Fruit fly (Drosophila melanogaster) whole organism, prepupa: Measurements from ENCODE around the gene xit.

ENCODE experiments used
- Blimp-1 ChIP-seq: fragments of 200-800 bp; sonication (Bioruptor generic); optimal IDR thresholded peaks from 3 replicates; lab custom pipeline; 2017; ENCODE audit warnings: missing biosample characterization, missing genetic modification characterization, mild to moderate bottlenecking, moderate library complexity, missing genetic modification reagents
- CG10669 ChIP-seq: fragments of 200-800 bp; sonication (Bioruptor generic); optimal IDR thresholded peaks from 3 replicates; lab custom pipeline; 2018; ENCODE audit warnings: missing biosample characterization, mild to moderate bottlenecking, missing genetic modification characterization, moderate library complexity
- CG11902 ChIP-seq: fragments of 200-800 bp; sonication (Bioruptor generic); optimal IDR thresholded peaks from 3 replicates; lab custom pipeline; 2016; ENCODE audit warnings: missing biosample characterization, missing genetic modification characterization
- CG15336 ChIP-seq: fragments of 200-800 bp; sonication (Bioruptor generic); IDR thresholded peaks from 2 replicates; pipeline ENCODE4 v1.3.6; 2022; ENCODE audit warnings: missing biosample characterization, missing genetic modification characterization
- CG1621 ChIP-seq: fragments of 200-800 bp; sonication (Bioruptor generic); optimal IDR thresholded peaks from 3 replicates; lab custom pipeline; 2018; ENCODE audit warnings: missing biosample characterization, mild to moderate bottlenecking, missing genetic modification characterization
- CG16779 ChIP-seq: fragments of 200-800 bp; sonication (Bioruptor generic); optimal IDR thresholded peaks from 3 replicates; lab custom pipeline; 2017; ENCODE audit warnings: missing biosample characterization, mild to moderate bottlenecking, missing genetic modification characterization
- CG3032 ChIP-seq: fragments of 200-800 bp; optimal IDR thresholded peaks from 2 replicates; lab custom pipeline; 2019; ENCODE audit warnings: missing biosample characterization, mild to moderate bottlenecking, missing genetic modification characterization, moderate library complexity
- CG31627 ChIP-seq: fragments of 200-800 bp; sonication (Bioruptor generic); optimal IDR thresholded peaks from 3 replicates; lab custom pipeline; 2016; ENCODE audit warnings: missing biosample characterization, missing genetic modification characterization
- CG32006 ChIP-seq: fragments of 200-800 bp; sonication (Bioruptor generic); optimal IDR thresholded peaks from 3 replicates; lab custom pipeline; 2017; ENCODE audit warnings: missing biosample characterization, mild to moderate bottlenecking, missing genetic modification characterization
- CG34406 ChIP-seq: fragments of 200-800 bp; sonication (Bioruptor generic); optimal IDR thresholded peaks from 3 replicates; lab custom pipeline; 2016; ENCODE audit warnings: missing biosample characterization, missing genetic modification characterization
- CG3919 ChIP-seq: fragments of 200-800 bp; sonication (Bioruptor generic); optimal IDR thresholded peaks from 3 replicates; lab custom pipeline; 2016; ENCODE audit warnings: missing biosample characterization, missing genetic modification characterization
- CG6163 ChIP-seq: fragments of 200-800 bp; sonication (Bioruptor generic); IDR thresholded peaks from 3 replicates; pipeline ENCODE4 v1.3.6; 2022; ENCODE audit warnings: missing biosample characterization, missing genetic modification characterization
- CG6276 ChIP-seq: fragments of 200-800 bp; sonication (Bioruptor generic); optimal IDR thresholded peaks from 2 replicates; lab custom pipeline; 2017; ENCODE audit warnings: missing biosample characterization, mild to moderate bottlenecking, missing genetic modification characterization
- CG6792 ChIP-seq: fragments of 200-800 bp; sonication (Bioruptor generic); optimal IDR thresholded peaks from 3 replicates; lab custom pipeline; 2016; ENCODE audit warnings: missing biosample characterization, missing genetic modification characterization
- CG6854 ChIP-seq: fragments of 200-800 bp; sonication (Bioruptor generic); optimal IDR thresholded peaks from 2 replicates; lab custom pipeline; 2017; ENCODE audit warnings: missing biosample characterization, mild to moderate bottlenecking, missing genetic modification characterization
- CG8119 ChIP-seq: fragments of 200-800 bp; sonication (Bioruptor generic); IDR thresholded peaks from 3 replicates; pipeline ENCODE4 v1.3.6; 2022; ENCODE audit warnings: missing biosample characterization, missing genetic modification characterization
- CG8319 ChIP-seq: fragments of 200-800 bp; sonication (Bioruptor generic); optimal IDR thresholded peaks from 3 replicates; lab custom pipeline; 2016; ENCODE audit warnings: missing biosample characterization, missing genetic modification characterization
- CG8632 ChIP-seq: fragments of 200-800 bp; sonication (Bioruptor generic); optimal IDR thresholded peaks from 3 replicates; lab custom pipeline; 2016; ENCODE audit warnings: missing biosample characterization, missing genetic modification characterization
- Eip75B ChIP-seq: fragments of 200-800 bp; sonication (Bioruptor generic); optimal IDR thresholded peaks from 3 replicates; lab custom pipeline; 2016; ENCODE audit warnings: missing biosample characterization, missing genetic modification characterization
- Eip78C ChIP-seq: fragments of 200-800 bp; sonication (Bioruptor generic); peaks from one replicate; lab custom pipeline; 2016; ENCODE audit warnings: missing biosample characterization, missing genetic modification characterization
- Eip93F ChIP-seq: fragments of 200-800 bp; sonication (Bioruptor generic); optimal IDR thresholded peaks from 2 replicates; lab custom pipeline; 2016; ENCODE audit warnings: missing biosample characterization, mild to moderate bottlenecking, missing genetic modification characterization
- Ets96B ChIP-seq: fragments of 200-800 bp; optimal IDR thresholded peaks from 2 replicates; lab custom pipeline; 2019; ENCODE audit warnings: missing biosample characterization, mild to moderate bottlenecking, missing genetic modification characterization, moderate library complexity
- Gug ChIP-seq: fragments of 200-800 bp; sonication (Bioruptor generic); IDR thresholded peaks from 2 replicates; pipeline ENCODE4 v1.3.6; 2022; ENCODE audit warnings: missing biosample characterization, missing genetic modification characterization
- Hr38 ChIP-seq: sonication (Bioruptor generic); optimal IDR thresholded peaks from 2 replicates; lab custom pipeline; 2016; ENCODE audit warnings: missing biosample characterization, missing genetic modification characterization
- Hr39 ChIP-seq: fragments of 200-800 bp; sonication (Bioruptor generic); optimal IDR thresholded peaks from 2 replicates; lab custom pipeline; 2016; ENCODE audit warnings: missing biosample characterization, missing genetic modification characterization
- Hr4 ChIP-seq: fragments of 200-800 bp; sonication (Bioruptor generic); optimal IDR thresholded peaks from 3 replicates; lab custom pipeline; 2016; ENCODE audit warnings: missing biosample characterization, missing genetic modification characterization
- Lpt ChIP-seq: fragments of 200-800 bp; sonication (Bioruptor generic); optimal IDR thresholded peaks from 3 replicates; lab custom pipeline; 2016; ENCODE audit warnings: missing biosample characterization, missing genetic modification characterization
- Met ChIP-seq: fragments of 200-800 bp; sonication (Bioruptor generic); optimal IDR thresholded peaks from 3 replicates; lab custom pipeline; 2016; ENCODE audit warnings: missing biosample characterization, missing genetic modification characterization
- OdsH ChIP-seq: fragments of 200-800 bp; sonication (Bioruptor generic); optimal IDR thresholded peaks from 3 replicates; lab custom pipeline; 2016; ENCODE audit warnings: missing biosample characterization, missing genetic modification characterization
- Smox ChIP-seq: fragments of 200-800 bp; sonication (Bioruptor generic); optimal IDR thresholded peaks from 3 replicates; lab custom pipeline; 2016; ENCODE audit warnings: missing biosample characterization, missing genetic modification characterization
- Sox102F ChIP-seq: fragments of 200-800 bp; sonication (Bioruptor generic); optimal IDR thresholded peaks from 2 replicates; lab custom pipeline; 2016; ENCODE audit warnings: missing biosample characterization, mild to moderate bottlenecking, missing genetic modification characterization
- Sox14 ChIP-seq: fragments of 200-800 bp; sonication (Bioruptor generic); optimal IDR thresholded peaks from 3 replicates; lab custom pipeline; 2016; ENCODE audit warnings: missing biosample characterization, missing genetic modification characterization
- Sox15 ChIP-seq: fragments of 200-800 bp; sonication (Bioruptor generic); optimal IDR thresholded peaks from 3 replicates; lab custom pipeline; 2016; ENCODE audit warnings: missing biosample characterization, missing genetic modification characterization
- achi ChIP-seq: fragments of 200-800 bp; sonication (Bioruptor generic); optimal IDR thresholded peaks from 3 replicates; lab custom pipeline; 2016; ENCODE audit warnings: missing biosample characterization, missing genetic modification characterization
- cyc ChIP-seq: fragments of 200-800 bp; sonication (Bioruptor generic); optimal IDR thresholded peaks from 3 replicates; lab custom pipeline; 2016; ENCODE audit warnings: missing biosample characterization, missing genetic modification characterization
- dsx ChIP-seq: fragments of 200-800 bp; optimal IDR thresholded peaks from 3 replicates; lab custom pipeline; 2019; ENCODE audit warnings: missing biosample characterization, mild to moderate bottlenecking, missing genetic modification characterization, moderate library complexity; ENCODE audit not compliant: poor library complexity, severe bottlenecking
- eg ChIP-seq: fragments of 200-800 bp; sonication (Bioruptor generic); IDR thresholded peaks from 3 replicates; pipeline ENCODE4 v1.3.6; 2022; ENCODE audit warnings: missing biosample characterization, missing genetic modification characterization
- esn ChIP-seq: fragments of 200-800 bp; sonication (Bioruptor generic); optimal IDR thresholded peaks from 2 replicates; lab custom pipeline; 2016; ENCODE audit warnings: missing biosample characterization, mild to moderate bottlenecking, missing genetic modification characterization, moderate library complexity
- fkh ChIP-seq: fragments of 200-800 bp; sonication (Bioruptor generic); optimal IDR thresholded peaks from 3 replicates; lab custom pipeline; 2017; ENCODE audit warnings: missing biosample characterization, mild to moderate bottlenecking, missing genetic modification characterization, moderate library complexity
- pdm3 ChIP-seq: fragments of 200-800 bp; sonication (Bioruptor generic); optimal IDR thresholded peaks from 3 replicates; lab custom pipeline; 2016; ENCODE audit warnings: missing biosample characterization, missing genetic modification characterization
- salr ChIP-seq, 2 experiments: fragments of 200-800 bp; sonication (Bioruptor generic); optimal IDR thresholded peaks; 3 replicates each; lab custom pipeline; 2016 to 2018; ENCODE audit warnings: missing biosample characterization in 2 of 2, missing genetic modification characterization in 2 of 2, mild to moderate bottlenecking in 1 of 2
- spab ChIP-seq: fragments of 200-800 bp; sonication (Bioruptor generic); optimal IDR thresholded peaks from 2 replicates; lab custom pipeline; 2017; ENCODE audit warnings: missing biosample characterization, mild to moderate bottlenecking, missing genetic modification characterization, missing genetic modification reagents
- ss ChIP-seq, 2 experiments: fragments of 200-800 bp; sonication (Bioruptor generic); optimal IDR thresholded peaks; 2 replicates in 1 of 2; 3 replicates in 1 of 2; lab custom pipeline; 2017 to 2018; ENCODE audit warnings: mild to moderate bottlenecking in 2 of 2, missing biosample characterization in 2 of 2, missing genetic modification characterization in 2 of 2, moderate library complexity in 1 of 2
- svp ChIP-seq: fragments of 200-800 bp; sonication (Bioruptor generic); peaks from one replicate; lab custom pipeline; 2016; ENCODE audit warnings: missing biosample characterization, missing genetic modification characterization
- topi ChIP-seq: fragments of 200-800 bp; sonication (Bioruptor generic); optimal IDR thresholded peaks from 3 replicates; lab custom pipeline; 2016; ENCODE audit warnings: missing biosample characterization, missing genetic modification characterization
- vri ChIP-seq: fragments of 200-800 bp; sonication (Bioruptor generic); optimal IDR thresholded peaks from 3 replicates; lab custom pipeline; 2016; ENCODE audit warnings: missing biosample characterization, mild to moderate bottlenecking, missing genetic modification characterization

The xit gene

DNA sequence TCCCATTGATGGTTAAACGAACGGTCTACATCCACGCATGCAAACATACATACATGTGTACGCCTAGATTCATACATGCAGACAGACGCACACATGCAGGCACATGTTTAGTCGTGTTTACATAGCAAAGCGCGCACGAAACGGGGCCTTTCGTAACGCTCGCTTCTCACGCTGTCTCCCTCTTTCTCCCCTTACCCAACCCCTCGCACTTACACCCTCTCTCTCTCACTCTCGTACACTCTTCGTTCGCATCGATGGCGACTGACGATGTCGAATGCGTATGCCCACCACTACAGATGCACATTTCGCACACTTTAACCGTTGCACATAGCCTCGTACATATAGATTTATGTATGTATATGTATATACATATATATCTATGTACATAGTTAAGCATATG, 45.2 kb downstream of the xit start (continued):
- TF ChIP-seq CG8119 (GFP tag; lab: Robert Waterston, UW) (no peak), spab (GFP tag; lab: Kevin White, UChicago) (no peak), Smox (GFP tag; lab: Kevin White, UChicago) (no peak), CG10669 (GFP tag; lab: Kevin White, UChicago) (no peak), Ets96B (tag; lab: Kevin White, UChicago) (no peak), CG6854 (GFP tag; lab: Kevin White, UChicago) (no peak), Sox14 (GFP tag; lab: Kevin White, UChicago) (no peak), Eip93F (GFP tag; lab: Kevin White, UChicago) (no peak), OdsH (GFP tag; lab: Kevin White, UChicago) (no peak), CG6163 (GFP tag; lab: Robert Waterston, UW) (peak; percentile 65; the same call in 1 of the 3 replicates), Gug (GFP tag; lab: Robert Waterston, UW) (no peak), fkh (peak; percentile 87), salr (GFP tag; optimal IDR thresholded peaks at IDR 0.05; lab: Kevin White, UChicago) (no peak), CG15336 (no peak), Eip75B (GFP tag; lab: Kevin White, UChicago) (no peak), CG8632 (GFP tag; lab: Kevin White, UChicago) (no peak), CG6792 (GFP tag; lab: Kevin White, UChicago) (no peak), Sox15 (no peak), CG1621 (tag; lab: Kevin White, UChicago) (peak; percentile 48)

DNA sequence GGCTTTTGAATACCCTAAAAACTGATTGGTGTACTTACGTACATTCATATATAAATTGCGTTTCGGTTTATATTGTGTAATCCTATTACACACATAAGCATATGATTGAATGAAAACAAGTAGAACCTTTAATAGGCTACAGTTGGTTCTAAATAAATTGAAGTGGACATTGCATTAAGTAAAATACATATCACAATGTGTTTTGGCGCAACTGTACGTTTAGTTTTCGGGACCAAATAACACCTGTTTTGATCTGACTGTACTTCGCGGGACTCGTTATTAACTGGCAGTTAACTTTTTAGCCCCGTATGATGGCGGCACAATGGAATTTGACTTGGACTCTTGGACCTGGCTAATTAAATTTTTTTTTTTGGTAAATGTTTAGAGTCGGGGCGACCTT, 45.9 kb downstream of the xit start:
- TF ChIP-seq eg (GFP tag; lab: Robert Waterston, UW) (no peak), dsx (GFP tag; lab: Kevin White, UChicago) (no peak), svp (GFP tag; lab: Kevin White, UChicago) (peak; percentile 40), cyc (GFP tag; lab: Kevin White, UChicago) (no peak), Met (GFP tag; lab: Kevin White, UChicago) (no peak), CG11902 (GFP tag; lab: Kevin White, UChicago) (no peak), vri (no peak), CG16779 (tag; lab: Kevin White, UChicago) (no peak), OdsH (GFP tag; lab: Kevin White, UChicago) (no peak), CG3032 (no peak), CG10669 (GFP tag; lab: Kevin White, UChicago) (no peak), CG1621 (tag; lab: Kevin White, UChicago) (no peak), CG34406 (GFP tag; lab: Kevin White, UChicago) (no peak), Sox102F (GFP tag; lab: Kevin White, UChicago) (no peak), Hr39 (no peak), esn (GFP tag; lab: Kevin White, UChicago) (no peak), CG31627 (GFP tag; lab: Kevin White, UChicago) (no peak), ss (GFP tag; optimal IDR thresholded peaks at IDR 0.05; lab: Kevin White, UChicago) (no peak), salr (GFP tag; optimal IDR thresholded peaks at IDR 0.05; lab: Kevin White, UChicago) (no peak), pdm3 (GFP tag; lab: Kevin White, UChicago) (no peak), CG8319 (no peak), achi (GFP tag; lab: Kevin White, UChicago) (no peak), Lpt (GFP tag; lab: Kevin White, UChicago) (no peak), Gug (GFP tag; lab: Robert Waterston, UW) (no peak), Blimp-1 (no peak), CG6792 (GFP tag; lab: Kevin White, UChicago) (no peak), Eip75B (GFP tag; lab: Kevin White, UChicago) (no peak), CG32006 (peak; percentile 6), Eip78C (peak; percentile 72), spab (GFP tag; lab: Kevin White, UChicago) (no peak), topi (peak; percentile 5), Hr38 (no peak), Smox (GFP tag; lab: Kevin White, UChicago) (no peak), fkh (no peak), CG3919 (GFP tag; lab: Kevin White, UChicago) (no peak), Sox14 (GFP tag; lab: Kevin White, UChicago) (peak; percentile 0), CG15336 (no peak), CG6276 (GFP tag; lab: Kevin White, UChicago) (peak; percentile 2), Eip93F (GFP tag; lab: Kevin White, UChicago) (no peak), Sox15 (no peak), CG8632 (GFP tag; lab: Kevin White, UChicago) (no peak), Hr4 (GFP tag; lab: Kevin White, UChicago) (no peak)
